Worm (Caenorhabditis elegans) whole organism, L2 larva: Measurements from ENCODE around the gene aars-1.

Experiments
- C34F6.9 ChIP-seq: fragments of 150-350 bp; optimal IDR thresholded peaks from 2 replicates; lab custom pipeline; 2014; ENCODE audit warnings: missing biosample characterization, missing genetic modification characterization
- F13H6.1 ChIP-seq: sonication (generic microtip); optimal IDR thresholded peaks from 2 replicates; lab custom pipeline; 2016; ENCODE audit warnings: missing genetic modification characterization, missing compliant biosample characterization
- ZK546.5 ChIP-seq: sonication (generic microtip); optimal IDR thresholded peaks from 2 replicates; lab custom pipeline; 2017; ENCODE audit warnings: missing biosample characterization, missing genetic modification characterization
- alr-1 ChIP-seq: fragments of 150-350 bp; optimal IDR thresholded peaks from 2 replicates; lab custom pipeline; 2014; ENCODE audit warnings: missing biosample characterization, missing genetic modification characterization
- ama-1 ChIP-seq: fragments of 150-350 bp; optimal IDR thresholded peaks from 2 replicates; lab custom pipeline; 2018; ENCODE audit warnings: inconsistent platforms
- blmp-1 ChIP-seq: sonication (generic microtip); optimal IDR thresholded peaks from 2 replicates; lab custom pipeline; 2017; ENCODE audit warnings: missing genetic modification characterization, mild to moderate bottlenecking, missing compliant biosample characterization, antibody characterized with exemption, moderate library complexity; ENCODE audit not compliant: insufficient read depth
- ceh-82 ChIP-seq: fragments of 150-350 bp; optimal IDR thresholded peaks from 2 replicates; lab custom pipeline; 2014; ENCODE audit warnings: missing biosample characterization, missing genetic modification characterization
- crh-2 ChIP-seq: sonication (generic microtip); optimal IDR thresholded peaks from 2 replicates; lab custom pipeline; 2017; ENCODE audit warnings: missing biosample characterization, missing genetic modification characterization
- dmd-4 ChIP-seq: sonication (generic microtip); optimal IDR thresholded peaks from 2 replicates; lab custom pipeline; 2017; ENCODE audit warnings: missing biosample characterization, missing genetic modification characterization
- egl-27 ChIP-seq: sonication (generic microtip); optimal IDR thresholded peaks from 3 replicates; lab custom pipeline; 2017; ENCODE audit warnings: missing biosample characterization, missing genetic modification reagents, missing genetic modification characterization
- elt-1 ChIP-seq: fragments of 150-350 bp; optimal IDR thresholded peaks from 2 replicates; lab custom pipeline; 2014; ENCODE audit warnings: missing biosample characterization, missing genetic modification characterization
- elt-3 ChIP-seq: sonication (generic microtip); optimal IDR thresholded peaks from 2 replicates; lab custom pipeline; 2017; ENCODE audit warnings: missing biosample characterization, missing genetic modification characterization
- fos-1 ChIP-seq: fragments of 150-350 bp; optimal IDR thresholded peaks from 2 replicates; lab custom pipeline; 2014; ENCODE audit warnings: missing biosample characterization, missing genetic modification characterization
- gmeb-1 ChIP-seq: fragments of 150-350 bp; optimal IDR thresholded peaks from 2 replicates; lab custom pipeline; 2014; ENCODE audit warnings: missing biosample characterization, missing genetic modification characterization
- lin-11 ChIP-seq: fragments of 150-350 bp; sonication (generic microtip); optimal IDR thresholded peaks from 2 replicates; lab custom pipeline; 2014; ENCODE audit warnings: missing biosample characterization, missing genetic modification characterization, inconsistent platforms, mixed read lengths
- lin-13 ChIP-seq: fragments of 150-350 bp; optimal IDR thresholded peaks from 2 replicates; lab custom pipeline; 2014; ENCODE audit warnings: missing biosample characterization, missing genetic modification reagents, missing genetic modification characterization
- lin-39 ChIP-seq: fragments of 150-350 bp; optimal IDR thresholded peaks from 2 replicates; lab custom pipeline; 2014; ENCODE audit warnings: missing biosample characterization, missing genetic modification reagents, missing genetic modification characterization
- lsy-2 ChIP-seq, 2 experiments: fragments of 150-350 bp in 1 of 2; sonication (generic microtip) in 1 of 2; optimal IDR thresholded peaks; 2 replicates each; lab custom pipeline; 2014 to 2017; ENCODE audit warnings: missing biosample characterization in 2 of 2, missing genetic modification characterization in 2 of 2
- mab-5 ChIP-seq: fragments of 150-350 bp; optimal IDR thresholded peaks from 2 replicates; lab custom pipeline; 2014; ENCODE audit warnings: missing biosample characterization, missing genetic modification characterization
- mdl-1 ChIP-seq, 2 experiments: fragments of 150-350 bp in 1 of 2; sonication (generic microtip) in 1 of 2; optimal IDR thresholded peaks; 2 replicates each; lab custom pipeline; 2017; ENCODE audit warnings: missing biosample characterization in 2 of 2, missing genetic modification characterization in 2 of 2
- nhr-10 ChIP-seq: sonication (generic microtip); optimal IDR thresholded peaks from 2 replicates; lab custom pipeline; 2017; ENCODE audit warnings: missing biosample characterization, missing genetic modification characterization
- nhr-12 ChIP-seq: fragments of 150-350 bp; optimal IDR thresholded peaks from 2 replicates; lab custom pipeline; 2014; ENCODE audit warnings: missing biosample characterization, missing genetic modification characterization
- nhr-129 ChIP-seq: fragments of 150-350 bp; optimal IDR thresholded peaks from 2 replicates; lab custom pipeline; 2014; ENCODE audit warnings: missing biosample characterization, missing genetic modification characterization
- nhr-21 ChIP-seq: fragments of 150-350 bp; optimal IDR thresholded peaks from 2 replicates; lab custom pipeline; 2014; ENCODE audit warnings: missing biosample characterization, missing genetic modification characterization
- nhr-23 ChIP-seq: fragments of 150-350 bp; optimal IDR thresholded peaks from 2 replicates; lab custom pipeline; 2014; ENCODE audit warnings: missing biosample characterization, missing genetic modification reagents, missing genetic modification characterization
- nhr-25 ChIP-seq: fragments of 150-350 bp; sonication (generic microtip); optimal IDR thresholded peaks from 3 replicates; lab custom pipeline; 2014; ENCODE audit warnings: missing biosample characterization, missing genetic modification characterization
- nhr-6 ChIP-seq: fragments of 150-350 bp; optimal IDR thresholded peaks from 2 replicates; lab custom pipeline; 2014; ENCODE audit warnings: missing biosample characterization, missing genetic modification characterization
- nhr-77 ChIP-seq: fragments of 150-350 bp; optimal IDR thresholded peaks from 2 replicates; lab custom pipeline; 2014; ENCODE audit warnings: missing biosample characterization, missing genetic modification characterization
- sem-4 ChIP-seq: fragments of 150-350 bp; optimal IDR thresholded peaks from 2 replicates; lab custom pipeline; 2014; ENCODE audit warnings: missing biosample characterization, missing genetic modification reagents, missing genetic modification characterization
- skn-1 ChIP-seq: sonication (generic microtip); optimal IDR thresholded peaks from 2 replicates; lab custom pipeline; 2017; ENCODE audit warnings: missing biosample characterization, missing genetic modification characterization
- sma-3 ChIP-seq: sonication (generic microtip); optimal IDR thresholded peaks from 2 replicates; lab custom pipeline; 2016; ENCODE audit warnings: missing genetic modification reagents, missing genetic modification characterization, missing compliant biosample characterization
- sma-9 ChIP-seq, 2 experiments: fragments of 150-350 bp in 1 of 2; sonication (generic microtip) in 1 of 2; optimal IDR thresholded peaks; 2 replicates each; lab custom pipeline; 2014 to 2016; ENCODE audit warnings: missing genetic modification characterization in 2 of 2, mild to moderate bottlenecking in 1 of 2, missing biosample characterization in 1 of 2, missing compliant biosample characterization in 1 of 2, missing genetic modification reagents in 1 of 2, moderate library complexity in 1 of 2
- unc-39 ChIP-seq: fragments of 150-350 bp; optimal IDR thresholded peaks from 2 replicates; lab custom pipeline; 2014; ENCODE audit warnings: missing biosample characterization, missing genetic modification characterization
- unc-55 ChIP-seq: fragments of 150-350 bp; sonication (generic microtip); optimal IDR thresholded peaks from 3 replicates; lab custom pipeline; 2014; ENCODE audit warnings: missing biosample characterization, missing genetic modification reagents, missing genetic modification characterization
- unc-62 ChIP-seq: fragments of 150-350 bp; optimal IDR thresholded peaks from 2 replicates; lab custom pipeline; 2014; ENCODE audit warnings: missing biosample characterization, missing genetic modification reagents, missing genetic modification characterization
- zag-1 ChIP-seq: fragments of 150-350 bp; optimal IDR thresholded peaks from 2 replicates; lab custom pipeline; 2014; ENCODE audit warnings: missing biosample characterization, missing genetic modification characterization
- ztf-1 ChIP-seq: fragments of 200-800 bp; sonication (Bioruptor generic); conservative IDR thresholded peaks from 2 replicates; pipeline ENCODE4 v1.3.6; 2022; ENCODE audit warnings: missing genetic modification characterization, missing compliant biosample characterization

aars-1 gene

DNA sequence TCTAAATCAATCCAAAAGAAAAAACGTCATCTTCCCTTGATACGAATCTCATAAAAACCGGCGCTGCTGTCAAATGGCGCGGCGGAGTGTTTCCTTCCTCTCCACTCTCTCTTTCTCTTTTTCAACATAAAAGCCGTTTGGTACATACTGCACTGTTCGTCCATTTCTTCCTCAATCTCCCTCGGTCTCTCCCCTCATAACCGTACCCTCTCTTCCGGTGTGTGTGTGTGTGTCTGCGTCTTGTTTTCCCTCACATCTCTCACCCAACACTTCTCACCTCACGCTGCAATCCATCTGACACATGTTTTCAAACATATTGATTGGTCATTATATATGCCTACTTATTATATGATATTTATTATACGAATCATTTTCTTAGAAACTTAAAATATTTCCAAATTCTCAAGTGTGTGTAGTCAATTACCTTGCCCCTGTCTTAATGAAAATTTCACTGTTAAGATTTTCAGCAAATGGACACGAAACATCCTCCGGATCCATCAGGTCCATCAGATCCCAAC lies at the start of gene aars-1, which contains the start of gene rga-1:
aars-1 (minus strand) TSS at position 71 of the 518 bp plus-strand sequence.
rga-1 (plus strand) TSS at position 468 of the 518 bp plus-strand sequence.
- TF ChIP-seq sem-4 (tag; lab: Kevin White, UChicago) (peak; percentile 77), skn-1 (tag; lab: Kevin White, UChicago) (no peak), C34F6.9 (peak; percentile 77), nhr-12 (no peak), nhr-10 (no peak), ZK546.5 (no peak), F13H6.1 (tag; lab: Kevin White, UChicago) (peak; percentile 75), gmeb-1 (tag; lab: Kevin White, UChicago) (no peak), blmp-1 (tag; lab: Kevin White, UChicago) (peak; percentile 70), unc-55 (GFP tag; lab: Kevin White, UChicago) (peak; percentile 50), sma-9 (GFP tag; optimal IDR thresholded peaks at IDR 0.05; lab: Kevin White, UChicago) (peak; percentile 83), sma-9 (tag; optimal IDR thresholded peaks at IDR 0.05; lab: Kevin White, UChicago) (no peak), unc-62 (GFP tag; lab: Kevin White, UChicago) (no peak), nhr-23 (tag; lab: Kevin White, UChicago) (no peak), sma-3 (GFP tag; lab: Kevin White, UChicago) (peak; percentile 40), mab-5 (no peak), lin-13 (GFP tag; lab: Kevin White, UChicago) (peak; percentile 20), nhr-25 (tag; lab: Kevin White, UChicago) (peak; percentile 73), lsy-2 (tag; optimal IDR thresholded peaks at IDR 0.05; lab: Kevin White, UChicago) (peak in 1 of 2 experiments; percentile 70), nhr-129 (tag; lab: Kevin White, UChicago) (peak; percentile 70), egl-27 (tag; lab: Kevin White, UChicago) (no peak), fos-1 (peak; percentile 68), ceh-82 (tag; lab: Kevin White, UChicago) (no peak), crh-2 (tag; lab: Kevin White, UChicago) (peak; percentile 39), elt-1 (tag; lab: Kevin White, UChicago) (no peak), lin-39 (tag; lab: Kevin White, UChicago) (no peak), nhr-21 (tag; lab: Kevin White, UChicago) (peak; percentile 48)

DNA sequence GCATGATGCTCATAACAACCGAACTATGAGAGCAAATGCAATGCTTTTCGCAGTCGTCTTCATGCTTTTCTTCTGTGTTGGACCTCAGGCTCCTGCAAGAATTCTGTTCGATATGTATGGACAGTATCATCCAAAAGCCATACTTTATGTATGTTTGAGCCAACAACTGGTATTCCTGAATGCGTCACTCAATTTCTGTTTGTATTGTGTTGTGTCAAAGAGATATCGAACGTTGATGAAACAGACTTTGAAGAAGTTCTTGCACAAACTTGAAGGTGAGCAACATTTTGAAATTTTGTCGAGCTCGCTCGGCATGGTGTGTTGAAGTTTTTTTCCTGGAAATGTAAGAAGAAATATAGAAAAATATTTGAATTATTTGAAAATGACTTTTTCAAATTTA lies 48.6 kb upstream of the aars-1 start:
- TF ChIP-seq lin-11 (tag; lab: Kevin White, UChicago) (no peak), elt-3 (no peak), nhr-77 (tag; lab: Kevin White, UChicago) (no peak), zag-1 (tag; lab: Kevin White, UChicago) (no peak), dmd-4 (tag; lab: Kevin White, UChicago) (no peak), alr-1 (tag; lab: Kevin White, UChicago) (no peak), unc-55 (GFP tag; lab: Kevin White, UChicago) (no peak), unc-62 (GFP tag; lab: Kevin White, UChicago) (no peak)

DNA sequence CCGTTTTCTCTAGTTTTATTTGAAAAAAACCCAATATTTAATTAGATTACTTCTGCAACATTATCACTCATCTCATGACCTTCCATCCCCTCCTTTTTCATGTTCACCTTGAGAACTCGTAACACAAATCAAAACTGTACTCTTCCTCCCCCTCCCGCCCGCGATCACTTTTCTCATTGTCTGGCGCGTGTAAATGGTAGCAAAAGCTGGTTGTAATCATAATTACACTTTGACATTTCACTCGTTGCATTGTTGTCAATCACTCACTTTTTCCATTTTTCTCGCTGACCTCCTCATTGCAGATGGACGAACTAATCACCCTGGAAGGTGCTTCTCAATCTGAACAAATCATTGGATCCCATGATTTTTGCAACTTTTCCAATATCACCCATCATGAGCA lies 46.1 kb upstream of the aars-1 start, which contains the start of gene npr-41:
npr-41 (plus strand) TSS at position 301 of the 400 bp plus-strand sequence.
- no peak for TF ChIP-seq ama-1 (lab: Kevin White, UChicago)
- TF ChIP-seq fos-1: no peak
- no peak for TF ChIP-seq ztf-1 (GFP tag; lab: Robert Waterston, UW)
- TF ChIP-seq lin-13 (GFP tag; lab: Kevin White, UChicago): no peak
- no peak for TF ChIP-seq mdl-1 (tag; optimal IDR thresholded peaks at IDR 0.05; lab: Kevin White, UChicago)
- TF ChIP-seq sma-3 (GFP tag; lab: Kevin White, UChicago): no peak
- no peak for TF ChIP-seq gmeb-1 (tag; lab: Kevin White, UChicago)
- TF ChIP-seq skn-1 (tag; lab: Kevin White, UChicago): no peak
- no peak for TF ChIP-seq unc-39 (tag; lab: Kevin White, UChicago)
- TF ChIP-seq sma-9 (GFP tag; optimal IDR thresholded peaks at IDR 0.05; lab: Kevin White, UChicago): no peak
- no peak for TF ChIP-seq sma-9 (tag; optimal IDR thresholded peaks at IDR 0.05; lab: Kevin White, UChicago)
- TF ChIP-seq nhr-6: no peak
- no peak for TF ChIP-seq nhr-23 (tag; lab: Kevin White, UChicago)
- TF ChIP-seq nhr-25 (tag; lab: Kevin White, UChicago): no peak
- no peak for TF ChIP-seq alr-1 (tag; lab: Kevin White, UChicago)
- TF ChIP-seq lsy-2 (tag; optimal IDR thresholded peaks at IDR 0.05; lab: Kevin White, UChicago): no peak
